Fruit fly (Drosophila melanogaster) whole organism, embryonic: ENCODE data around the gene Orct2.

ENCODE experiments used
- Ada2b ChIP-seq: fragments of 200-800 bp; sonication (Bioruptor generic); IDR thresholded peaks from 2 replicates; pipeline ENCODE4 v1.3.6; 2022; ENCODE audit warnings: missing biosample characterization, missing genetic modification characterization
- Antp ChIP-seq: fragments of 200-800 bp; sonication (Bioruptor generic); optimal IDR thresholded peaks from 3 replicates; lab custom pipeline; 2016; ENCODE audit warnings: missing biosample characterization, missing genetic modification characterization
- Awh ChIP-seq: fragments of 200-800 bp; sonication (Bioruptor generic); IDR thresholded peaks from 2 replicates; pipeline ENCODE4, ENCODE4 v1.3.6; 2022; ENCODE audit warnings: missing biosample characterization, missing genetic modification characterization
- B-H1 ChIP-seq: fragments of 200-800 bp; sonication (Bioruptor generic); IDR thresholded peaks from 3 replicates; pipeline ENCODE4 v1.3.6; 2022; ENCODE audit warnings: missing biosample characterization, missing genetic modification characterization
- CG10147 ChIP-seq: fragments of 200-800 bp; sonication (Bioruptor generic); optimal IDR thresholded peaks from 2 replicates; lab custom pipeline; 2019; ENCODE audit warnings: missing biosample characterization, mild to moderate bottlenecking, missing genetic modification characterization, moderate library complexity
- CG10274 ChIP-seq: fragments of 200-800 bp; sonication (Bioruptor generic); optimal IDR thresholded peaks from 3 replicates; lab custom pipeline; 2017; ENCODE audit warnings: missing biosample characterization, mild to moderate bottlenecking, missing genetic modification characterization
- CG10366 ChIP-seq: fragments of 200-800 bp; sonication (Bioruptor generic); IDR thresholded peaks from 2 replicates; pipeline ENCODE4 v1.3.6; 2022; ENCODE audit warnings: missing biosample characterization, missing genetic modification characterization
- CG12299 ChIP-seq: fragments of 200-800 bp; sonication (Bioruptor generic); optimal IDR thresholded peaks from 2 replicates; lab custom pipeline; 2018; ENCODE audit warnings: missing biosample characterization, mild to moderate bottlenecking, missing genetic modification characterization
- CG12391 ChIP-seq: fragments of 200-800 bp; sonication (Bioruptor generic); optimal IDR thresholded peaks from 3 replicates; lab custom pipeline; 2018; ENCODE audit warnings: missing biosample characterization, mild to moderate bottlenecking, missing genetic modification characterization, moderate library complexity
- CG12942 ChIP-seq: fragments of 200-800 bp; sonication (Bioruptor generic); optimal IDR thresholded peaks from 3 replicates; lab custom pipeline; 2016; ENCODE audit warnings: missing biosample characterization, missing genetic modification characterization
- CG13123 ChIP-seq: fragments of 200-800 bp; sonication (Bioruptor generic); optimal IDR thresholded peaks from 2 replicates; lab custom pipeline; 2016; ENCODE audit warnings: missing biosample characterization, missing genetic modification characterization
- CG13775 ChIP-seq: fragments of 200-800 bp; sonication (Bioruptor generic); optimal IDR thresholded peaks from 3 replicates; lab custom pipeline; 2017; ENCODE audit warnings: missing biosample characterization, mild to moderate bottlenecking, missing genetic modification characterization
- CG13894 ChIP-seq: fragments of 200-800 bp; sonication (Bioruptor generic); optimal IDR thresholded peaks from 3 replicates; lab custom pipeline; 2018; ENCODE audit warnings: missing biosample characterization, mild to moderate bottlenecking, missing genetic modification characterization, moderate library complexity
- CG15696 ChIP-seq: fragments of 200-800 bp; sonication (Bioruptor generic); optimal IDR thresholded peaks from 2 replicates; lab custom pipeline; 2019; ENCODE audit warnings: missing biosample characterization, mild to moderate bottlenecking, missing genetic modification characterization, moderate library complexity
- CG17568 ChIP-seq: fragments of 200-800 bp; sonication (Bioruptor generic); optimal IDR thresholded peaks from 2 replicates; lab custom pipeline; 2018; ENCODE audit warnings: missing biosample characterization, mild to moderate bottlenecking, missing genetic modification characterization, moderate library complexity
- CG3407 ChIP-seq: fragments of 200-800 bp; sonication (Bioruptor generic); optimal IDR thresholded peaks from 2 replicates; lab custom pipeline; 2018; ENCODE audit warnings: missing biosample characterization, mild to moderate bottlenecking, missing genetic modification characterization
- CG34224 ChIP-seq: fragments of 200-800 bp; sonication (Bioruptor generic); IDR thresholded peaks from 3 replicates; pipeline ENCODE4 v1.3.6; 2022; ENCODE audit warnings: missing biosample characterization, missing genetic modification characterization; ENCODE audit not compliant: partially characterized antibody
- CG7271 ChIP-seq: fragments of 200-800 bp; sonication (Bioruptor generic); optimal IDR thresholded peaks from 2 replicates; lab custom pipeline; 2018; ENCODE audit warnings: missing biosample characterization, mild to moderate bottlenecking, missing genetic modification characterization, moderate library complexity
- CG7745 ChIP-seq: fragments of 200-800 bp; sonication (Bioruptor generic); optimal IDR thresholded peaks from 2 replicates; lab custom pipeline; 2018; ENCODE audit warnings: missing biosample characterization, mild to moderate bottlenecking, missing genetic modification characterization, moderate library complexity
- D19B ChIP-seq: fragments of 200-800 bp; sonication (Bioruptor generic); optimal IDR thresholded peaks from 2 replicates; lab custom pipeline; 2017; ENCODE audit warnings: missing biosample characterization, mild to moderate bottlenecking, missing genetic modification characterization
- HLH54F ChIP-seq: fragments of 200-800 bp; sonication (Bioruptor generic); optimal IDR thresholded peaks from 3 replicates; lab custom pipeline; 2016; ENCODE audit warnings: missing biosample characterization, missing genetic modification characterization
- HmgD ChIP-seq: fragments of 200-800 bp; sonication (Bioruptor generic); optimal IDR thresholded peaks from 3 replicates; lab custom pipeline; 2016; ENCODE audit warnings: missing biosample characterization, missing genetic modification characterization
- Hr51 ChIP-seq, 2 experiments: fragments of 200-800 bp; sonication (Bioruptor generic); optimal IDR thresholded peaks; 2 replicates in 1 of 2; 3 replicates in 1 of 2; lab custom pipeline; 2016 to 2018; ENCODE audit warnings: missing biosample characterization in 2 of 2, missing genetic modification characterization in 2 of 2, mild to moderate bottlenecking in 1 of 2, moderate library complexity in 1 of 2
- Lim3 ChIP-seq: fragments of 200-800 bp; sonication (Bioruptor generic); IDR thresholded peaks from 2 replicates; pipeline ENCODE4 v1.3.6; 2022; ENCODE audit warnings: missing biosample characterization, missing genetic modification characterization
- Max ChIP-seq: fragments of 200-800 bp; sonication (Bioruptor generic); optimal IDR thresholded peaks from 2 replicates; lab custom pipeline; 2016; ENCODE audit warnings: missing biosample characterization, mild to moderate bottlenecking, missing genetic modification characterization
- Oaz ChIP-seq: fragments of 200-800 bp; sonication (Bioruptor generic); IDR thresholded peaks from 2 replicates; pipeline ENCODE4 v1.3.6; 2022; ENCODE audit warnings: missing biosample characterization, missing genetic modification characterization
- Rfx ChIP-seq: fragments of 200-800 bp; sonication (Bioruptor generic); IDR thresholded peaks from 2 replicates; pipeline ENCODE4 v1.3.6; 2022; ENCODE audit warnings: missing biosample characterization, missing genetic modification characterization
- Spps ChIP-seq: fragments of 200-800 bp; sonication (Bioruptor generic); optimal IDR thresholded peaks from 2 replicates; lab custom pipeline; 2018; ENCODE audit warnings: missing biosample characterization, mild to moderate bottlenecking, missing genetic modification characterization
- TFAM ChIP-seq: fragments of 200-800 bp; sonication (Bioruptor generic); optimal IDR thresholded peaks from 2 replicates; lab custom pipeline; 2017; ENCODE audit warnings: missing biosample characterization, missing genetic modification characterization, inconsistent platforms
- bigmax ChIP-seq: fragments of 200-800 bp; sonication (Bioruptor generic); optimal IDR thresholded peaks from 2 replicates; lab custom pipeline; 2018; ENCODE audit warnings: missing biosample characterization, mild to moderate bottlenecking, missing genetic modification characterization
- bsh ChIP-seq, 2 experiments: fragments of 200-800 bp; sonication (Bioruptor generic); optimal IDR thresholded peaks; 2 replicates each; lab custom pipeline; 2017 to 2018; ENCODE audit warnings: mild to moderate bottlenecking in 2 of 2, missing biosample characterization in 2 of 2, missing genetic modification characterization in 2 of 2, moderate library complexity in 1 of 2
- chm ChIP-seq: fragments of 200-800 bp; sonication (Bioruptor generic); IDR thresholded peaks from 2 replicates; pipeline ENCODE4 v1.3.6; 2022; ENCODE audit warnings: missing biosample characterization, missing genetic modification characterization
- exex ChIP-seq: fragments of 200-800 bp; sonication (Bioruptor generic); optimal IDR thresholded peaks from 4 replicates; lab custom pipeline; 2018; ENCODE audit warnings: missing biosample characterization, mild to moderate bottlenecking, missing genetic modification characterization, moderate library complexity
- ind ChIP-seq: fragments of 200-800 bp; sonication (Bioruptor generic); optimal IDR thresholded peaks from 3 replicates; lab custom pipeline; 2016; ENCODE audit warnings: missing biosample characterization, missing genetic modification characterization
- lbe ChIP-seq: fragments of 200-800 bp; sonication (Bioruptor generic); optimal IDR thresholded peaks from 2 replicates; lab custom pipeline; 2016; ENCODE audit warnings: missing biosample characterization, mild to moderate bottlenecking, missing genetic modification characterization
- nerfin-1 ChIP-seq: fragments of 200-800 bp; sonication (Bioruptor generic); optimal IDR thresholded peaks from 3 replicates; lab custom pipeline; 2019; ENCODE audit warnings: missing biosample characterization, mild to moderate bottlenecking, missing genetic modification characterization, moderate library complexity
- nmo ChIP-seq: fragments of 200-800 bp; sonication (Bioruptor generic); optimal IDR thresholded peaks from 2 replicates; lab custom pipeline; 2018; ENCODE audit warnings: missing biosample characterization, mild to moderate bottlenecking, missing genetic modification characterization, moderate library complexity
- oc ChIP-seq: fragments of 200-800 bp; sonication (Bioruptor generic); optimal IDR thresholded peaks from 2 replicates; lab custom pipeline; 2018; ENCODE audit warnings: missing biosample characterization, mild to moderate bottlenecking, missing genetic modification characterization, moderate library complexity
- pan ChIP-seq, 4 experiments: fragments of >200 bp in 3 of 4; fragments of 200-800 bp in 1 of 4; sonication (Bioruptor generic) in 1 of 4; optimal IDR thresholded peaks in 3 of 4; IDR thresholded peaks in 1 of 4; 2 replicates each; pipeline versions ENCODE4 v1.3.6 to Lab custom; 2017 to 2022; ENCODE audit warnings: missing biosample characterization in 2 of 4, missing genetic modification characterization in 2 of 4, mixed read lengths in 1 of 4
- row ChIP-seq: fragments of 200-800 bp; sonication (Bioruptor generic); IDR thresholded peaks from 3 replicates; pipeline ENCODE4 v1.3.6; 2022; ENCODE audit warnings: missing biosample characterization, missing genetic modification characterization
- seq ChIP-seq: fragments of 200-800 bp; sonication (Bioruptor generic); IDR thresholded peaks from 2 replicates; pipeline ENCODE4 v1.3.6; 2022; ENCODE audit warnings: missing biosample characterization, missing genetic modification characterization
- sim ChIP-seq: fragments of 200-800 bp; sonication (Bioruptor generic); IDR thresholded peaks from 2 replicates; pipeline ENCODE4 v1.3.6; 2022; ENCODE audit warnings: missing biosample characterization, missing genetic modification characterization
- slbo ChIP-seq: fragments of 200-800 bp; sonication (Bioruptor generic); IDR thresholded peaks from 2 replicates; pipeline ENCODE4 v1.3.6; 2022; ENCODE audit warnings: missing biosample characterization, missing genetic modification characterization
- so ChIP-seq: fragments of 200-800 bp; sonication (Bioruptor generic); IDR thresholded peaks from 3 replicates; pipeline ENCODE4 v1.3.6; 2022; ENCODE audit warnings: missing biosample characterization, missing genetic modification characterization
- tgo ChIP-seq: fragments of 200-800 bp; sonication (Bioruptor generic); IDR thresholded peaks from 3 replicates; pipeline ENCODE4 v1.3.6; 2022; ENCODE audit warnings: missing biosample characterization, missing genetic modification characterization
- twi ChIP-seq: fragments of 200-800 bp; optimal IDR thresholded peaks from 2 replicates; lab custom pipeline; 2019; ENCODE audit warnings: missing biosample characterization, mild to moderate bottlenecking, missing genetic modification characterization, moderate library complexity
- vnd ChIP-seq: fragments of 200-800 bp; sonication (Bioruptor generic); IDR thresholded peaks from 3 replicates; pipeline ENCODE4 v1.3.6; 2022; ENCODE audit warnings: missing biosample characterization, missing genetic modification characterization; ENCODE audit not compliant: partially characterized antibody
- wor ChIP-seq: fragments of 200-800 bp; sonication (Bioruptor generic); IDR thresholded peaks from 2 replicates; pipeline ENCODE4 v1.3.6; 2022; ENCODE audit warnings: missing biosample characterization, missing genetic modification characterization

Orct2 gene

DNA sequence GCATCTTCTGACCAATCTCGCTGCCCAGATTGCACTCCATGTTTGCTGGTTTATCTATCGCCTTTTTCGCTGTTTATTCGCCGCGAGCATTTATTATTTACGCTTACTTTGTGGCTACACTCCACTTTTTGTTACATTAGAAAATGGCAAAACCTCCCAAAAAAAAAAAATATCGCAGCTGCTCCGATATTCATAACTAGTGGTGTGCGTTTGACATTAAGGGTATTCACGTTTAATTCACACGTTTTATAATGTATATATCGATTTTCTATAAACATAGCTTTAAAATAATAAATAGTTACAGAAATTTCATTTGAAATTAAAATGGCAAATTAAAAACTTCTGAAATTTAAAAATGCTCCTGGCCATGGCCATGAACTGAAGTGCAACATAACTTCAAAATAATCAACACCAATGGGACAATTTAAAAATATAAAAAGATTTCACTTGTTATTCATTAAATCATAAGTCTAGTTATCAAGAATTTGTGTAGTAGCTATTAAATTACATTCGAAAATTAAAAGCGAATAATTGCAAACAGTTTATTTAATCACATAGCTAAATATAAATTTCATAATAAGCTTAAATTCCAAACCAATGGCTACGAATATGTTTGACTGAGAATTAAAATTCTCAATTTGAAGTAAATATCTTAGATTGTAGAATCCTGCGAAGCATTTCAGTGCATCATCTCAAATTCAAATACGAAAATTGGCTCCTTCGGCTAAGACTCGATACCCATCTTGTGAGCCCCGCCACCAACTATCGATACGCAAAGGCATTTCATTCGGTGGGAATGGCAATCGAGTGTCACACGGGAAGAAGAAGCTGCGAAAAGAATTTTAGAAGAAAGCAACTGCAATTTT lies 45.6 kb downstream of the Orct2 start, which contains the start of the genes Nab2 and BRWD3 (continued):
- TF ChIP-seq Hr51 (GFP tag; optimal IDR thresholded peaks at IDR 0.05; lab: Kevin White, UChicago) (no peak), CG10366 (GFP tag; lab: Robert Waterston, UW) (no peak), bigmax (GFP tag; lab: Kevin White, UChicago) (no peak), Awh (no peak), pan (optimal IDR thresholded peaks at IDR 0.05; lab: Kevin White, UChicago) (no peak), pan (GFP tag; optimal IDR thresholded peaks at IDR 0.05 in 1 of 2, IDR thresholded peaks at IDR 0.05 in 1 of 2) (peak in 1 of 2 experiments; percentile 31), CG34224 (peak; percentile 26; the same call in 2 of the 3 replicates), so (GFP tag; lab: Robert Waterston, UW) (no peak), CG12299 (tag; lab: Kevin White, UChicago) (no peak), seq (GFP tag; lab: Robert Waterston, UW) (no peak), nmo (peak; percentile 70), CG7745 (tag; lab: Kevin White, UChicago) (no peak), Ada2b (no peak), CG15696 (tag; lab: Kevin White, UChicago) (peak; percentile 28), CG13894 (tag; lab: Kevin White, UChicago) (no peak), HLH54F (GFP tag; lab: Kevin White, UChicago) (no peak), bsh (GFP tag; optimal IDR thresholded peaks at IDR 0.05; lab: Kevin White, UChicago) (no peak), CG3407 (GFP tag; lab: Kevin White, UChicago) (no peak), tgo (no peak), Rfx (GFP tag; lab: Robert Waterston, UW) (peak; percentile 75), lbe (GFP tag; lab: Kevin White, UChicago) (no peak), Lim3 (GFP tag; lab: Robert Waterston, UW) (no peak), nerfin-1 (tag; lab: Kevin White, UChicago) (no peak), B-H1 (GFP tag; lab: Robert Waterston, UW) (no peak), twi (tag; lab: Kevin White, UChicago) (no peak), CG13775 (GFP tag; lab: Kevin White, UChicago) (peak; percentile 68), CG10274 (GFP tag; lab: Kevin White, UChicago) (no peak), CG17568 (GFP tag; lab: Kevin White, UChicago) (no peak), HmgD (GFP tag; lab: Kevin White, UChicago) (peak; percentile 27), CG7271 (tag; lab: Kevin White, UChicago) (no peak), Spps (tag; lab: Kevin White, UChicago) (no peak), slbo (GFP tag; lab: Robert Waterston, UW) (peak; percentile 75), TFAM (GFP tag; lab: Kevin White, UChicago) (no peak), CG10147 (GFP tag; lab: Kevin White, UChicago) (no peak), wor (GFP tag; lab: Robert Waterston, UW) (no peak), row (GFP tag; lab: Robert Waterston, UW) (peak; percentile 70), Antp (GFP tag; lab: Kevin White, UChicago) (no peak), CG12391 (tag; lab: Kevin White, UChicago) (peak; percentile 62), sim (GFP tag; lab: Robert Waterston, UW) (no peak), D19B (GFP tag; lab: Kevin White, UChicago) (no peak), chm (GFP tag; lab: Robert Waterston, UW) (no peak), CG13123 (no peak), vnd (GFP tag; lab: Robert Waterston, UW) (peak; percentile 57), Max (GFP tag; lab: Kevin White, UChicago) (peak; percentile 45), ind (GFP tag; lab: Kevin White, UChicago) (peak; percentile 43), exex (no peak), Oaz (GFP tag; lab: Robert Waterston, UW) (peak; percentile 30; the same call in 1 of the 2 replicates), oc (tag; lab: Kevin White, UChicago) (no peak), CG12942 (GFP tag; lab: Kevin White, UChicago) (no peak)
